Fruit fly (Drosophila melanogaster) whole organism: ENCODE measurements around the gene CG15892.

Experiments
- CG8478 ChIP-seq: fragments of >200 bp; optimal IDR thresholded peaks from 2 replicates; lab custom pipeline; 2018; ENCODE audit warnings: inconsistent platforms
- Dll ChIP-seq: fragments of >200 bp; optimal IDR thresholded peaks from 2 replicates; lab custom pipeline; 2017
- EcR ChIP-seq, 2 experiments: fragments of >200 bp; optimal IDR thresholded peaks; 2 replicates each; lab custom pipeline; 2017; ENCODE audit warnings: missing biosample characterization in 2 of 2, missing genetic modification characterization in 2 of 2, missing genetic modification reagents in 2 of 2
- pan ChIP-seq: fragments of >200 bp; optimal IDR thresholded peaks from 2 replicates; lab custom pipeline; 2017
- psq ChIP-seq: fragments of >200 bp; optimal IDR thresholded peaks from 2 replicates; lab custom pipeline; 2017
- usp ChIP-seq: fragments of >200 bp; optimal IDR thresholded peaks from 2 replicates; lab custom pipeline; 2017; ENCODE audit warnings: missing biosample characterization, missing genetic modification characterization, mixed read lengths

dm6 chrX:6308852-6309251 is 14.7 kb upstream of the CG15892 start, which contains the start of gene CG15894:
- TF ChIP-seq psq, result no peak
- no peak for TF ChIP-seq Dll
- no peak for TF ChIP-seq EcR (GFP tag; optimal IDR thresholded peaks at IDR 0.05; lab: Kevin White, UChicago)
- TF ChIP-seq pan (lab: Kevin White, UChicago), result no peak
- TF ChIP-seq CG8478 (lab: Kevin White, UChicago), result no peak
- TF ChIP-seq usp, result no peak
